Fruit fly (Drosophila melanogaster) whole organism, wandering third instar larva: ENCODE measurements around the gene AstA-R1.

ENCODE experiments used
- CG32264 ChIP-seq: fragments of 200-800 bp; sonication (Bioruptor generic); optimal IDR thresholded peaks from 2 replicates; lab custom pipeline; 2016; ENCODE audit warnings: missing biosample characterization, missing genetic modification characterization
- Dfd ChIP-seq: fragments of >200 bp; optimal IDR thresholded peaks from 2 replicates; lab custom pipeline; 2017; ENCODE audit warnings: missing biosample characterization, missing genetic modification characterization
- Jra ChIP-seq: sonication (Bioruptor generic); optimal IDR thresholded peaks from 2 replicates; lab custom pipeline; 2016; ENCODE audit warnings: missing biosample characterization, missing genetic modification characterization
- Myc ChIP-seq: fragments of >200 bp; optimal IDR thresholded peaks from 2 replicates; lab custom pipeline; 2017
- OdsH ChIP-seq: fragments of 200-800 bp; sonication (Bioruptor generic); optimal IDR thresholded peaks from 2 replicates; lab custom pipeline; 2016; ENCODE audit warnings: missing biosample characterization, mild to moderate bottlenecking, missing genetic modification characterization
- br ChIP-seq: fragments of 200-800 bp; sonication (Bioruptor generic); optimal IDR thresholded peaks from 2 replicates; lab custom pipeline; 2016; ENCODE audit warnings: missing biosample characterization, missing genetic modification characterization
- dmrt93B ChIP-seq: fragments of 200-800 bp; sonication (Bioruptor generic); optimal IDR thresholded peaks from 2 replicates; lab custom pipeline; 2018; ENCODE audit warnings: missing biosample characterization, mild to moderate bottlenecking, missing genetic modification characterization
- lola ChIP-seq: fragments of >200 bp; optimal IDR thresholded peaks from 2 replicates; lab custom pipeline; 2017; ENCODE audit warnings: missing biosample characterization, missing genetic modification characterization
- sv ChIP-seq: fragments of 200-800 bp; sonication (Bioruptor generic); optimal IDR thresholded peaks from 3 replicates; lab custom pipeline; 2016; ENCODE audit warnings: missing biosample characterization, missing genetic modification characterization

DNA sequence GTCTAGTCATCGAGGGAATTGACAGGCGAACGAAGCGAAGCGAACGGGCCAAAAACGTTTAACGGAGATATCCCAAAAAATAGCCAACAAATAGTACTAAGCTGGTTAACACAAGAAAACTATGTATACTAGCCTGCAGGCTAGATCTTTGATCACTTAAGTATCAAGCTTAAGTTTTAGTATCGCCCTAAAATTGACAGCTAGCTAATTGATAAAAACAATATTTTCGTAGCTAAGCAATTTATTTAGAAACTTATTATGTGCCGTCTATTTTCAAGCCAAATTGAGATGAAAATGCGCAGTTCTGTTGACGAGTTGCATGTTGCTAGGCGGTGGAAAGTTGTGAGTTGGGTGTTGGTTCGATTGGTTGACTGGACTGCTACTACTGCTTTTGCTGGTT, 25.1 kb upstream of the AstA-R1 start:
- TF ChIP-seq Jra (GFP tag; lab: Kevin White, UChicago) (no peak), CG32264 (GFP tag; lab: Kevin White, UChicago) (no peak), Dfd (GFP tag; lab: Kevin White, UChicago) (no peak), Myc (lab: Kevin White, UChicago) (no peak), dmrt93B (GFP tag; lab: Kevin White, UChicago) (no peak), lola (no peak), OdsH (GFP tag; lab: Kevin White, UChicago) (no peak), sv (GFP tag; lab: Kevin White, UChicago) (no peak), br (GFP tag; lab: Kevin White, UChicago) (no peak)
